ENCODE assay signal across 4 worm cellular contexts in the genomic region with DNA sequence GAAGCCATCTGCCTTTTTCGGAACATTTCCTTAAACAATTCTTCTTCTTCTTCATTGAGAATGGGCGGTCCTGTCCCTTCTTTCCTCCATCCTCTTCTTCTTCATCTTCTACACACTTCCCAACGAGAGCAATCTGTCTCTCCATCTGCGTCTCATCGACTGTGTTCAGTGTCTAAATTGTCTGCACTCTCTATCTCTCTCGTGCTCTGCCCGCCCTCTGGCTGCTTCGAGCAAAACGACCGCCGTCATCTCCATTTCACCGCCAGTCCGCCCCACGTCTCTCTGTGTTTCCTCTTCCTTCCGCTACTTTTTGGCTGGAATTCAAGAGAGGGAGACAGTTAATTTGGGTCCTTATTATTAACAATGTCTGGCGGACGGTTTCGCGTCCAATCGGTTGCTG.
TF ChIP-seq lines count a peak whose summit lies in the region.

No protein-coding gene starts in this region.

TF ChIP-seq in whole organism, L1 larva, 84 proteins besides CTCF, POLR2A, EP300 and RAD21 (continued from another document and continues in another):
- TF ChIP-seq irx-1 (tag; optimal IDR thresholded peaks at IDR 0.05; lab: Kevin White, UChicago) (no peak), elt-3 (tag; optimal IDR thresholded peaks at IDR 0.05; lab: Kevin White, UChicago) (no peak), snpc-4 (tag; optimal IDR thresholded peaks at IDR 0.05; lab: Kevin White, UChicago) (no peak), nhr-47 (tag; optimal IDR thresholded peaks at IDR 0.05; lab: Kevin White, UChicago) (peak; percentile 13), C04F5.9 (tag; optimal IDR thresholded peaks at IDR 0.05; lab: Kevin White, UChicago) (no peak), C16A3.4 (tag; optimal IDR thresholded peaks at IDR 0.05; lab: Kevin White, UChicago) (no peak), egl-27 (tag; optimal IDR thresholded peaks at IDR 0.05; lab: Kevin White, UChicago) (no peak), nhr-71 (tag; optimal IDR thresholded peaks at IDR 0.05; lab: Kevin White, UChicago) (peak; percentile 47), fkh-4 (tag; optimal IDR thresholded peaks at IDR 0.05; lab: Kevin White, UChicago; ENCODE audit: borderline replicate concordance) (no peak), ceh-8 (GFP tag; optimal IDR thresholded peaks at IDR 0.05; lab: Kevin White, UChicago) (no peak), nhr-77 (tag; optimal IDR thresholded peaks at IDR 0.05; lab: Kevin White, UChicago) (no peak), grh-1 (GFP tag; IDR thresholded peaks at IDR 0.05; lab: Robert Waterston, UW) (no peak), ces-1 (GFP tag; optimal IDR thresholded peaks at IDR 0.05; lab: Kevin White, UChicago) (no peak), elt-2 (tag; optimal IDR thresholded peaks at IDR 0.05; lab: Kevin White, UChicago) (no peak), mab-9 (GFP tag; IDR thresholded peaks at IDR 0.05; lab: Robert Waterston, UW) (no peak), aha-1 (tag; optimal IDR thresholded peaks at IDR 0.05; lab: Kevin White, UChicago) (no peak), nhr-28 (tag; optimal IDR thresholded peaks at IDR 0.05; lab: Kevin White, UChicago) (no peak), nhr-90 (tag; optimal IDR thresholded peaks at IDR 0.05; lab: Kevin White, UChicago; ENCODE audit: poor library complexity) (no peak), lin-14 (GFP tag; optimal IDR thresholded peaks at IDR 0.05; lab: Kevin White, UChicago) (peak; percentile 63), ztf-4 (tag; optimal IDR thresholded peaks at IDR 0.05; lab: Kevin White, UChicago) (no peak), nhr-84 (tag; optimal IDR thresholded peaks at IDR 0.05; lab: Kevin White, UChicago) (no peak), hpl-2 (GFP tag; optimal IDR thresholded peaks at IDR 0.05; lab: Kevin White, UChicago) (no peak), ztf-11 (tag; optimal IDR thresholded peaks at IDR 0.05; lab: Kevin White, UChicago) (no peak), alr-1 (tag; optimal IDR thresholded peaks at IDR 0.05; lab: Kevin White, UChicago; ENCODE audit: borderline replicate concordance) (no peak), ceh-88 (GFP tag; IDR thresholded peaks at IDR 0.05; lab: Robert Waterston, UW) (no peak), Y116A8C.19 (tag; optimal IDR thresholded peaks at IDR 0.05; lab: Kevin White, UChicago; ENCODE audit: borderline replicate concordance) (no peak), sox-4 (tag; optimal IDR thresholded peaks at IDR 0.05; lab: Kevin White, UChicago) (no peak), mep-1 (tag; optimal IDR thresholded peaks at IDR 0.05; lab: Kevin White, UChicago) (peak; percentile 2), skn-1 (tag; optimal IDR thresholded peaks at IDR 0.05; lab: Kevin White, UChicago) (no peak), lsy-2 (tag; optimal IDR thresholded peaks at IDR 0.05; lab: Kevin White, UChicago) (peak in 1 of 2 experiments; percentile 13), jun-1 (tag; optimal IDR thresholded peaks at IDR 0.05; lab: Kevin White, UChicago) (no peak), efl-3 (GFP tag; optimal IDR thresholded peaks at IDR 0.05; lab: Kevin White, UChicago) (no peak), fos-1 (tag; optimal IDR thresholded peaks at IDR 0.05; lab: Kevin White, UChicago) (no peak)

TF ChIP-seq in whole organism, L2 larva, 48 proteins besides CTCF, POLR2A, EP300 and RAD21 (continued from another document):
- TF ChIP-seq zag-1 (tag; optimal IDR thresholded peaks at IDR 0.05; lab: Kevin White, UChicago), result no peak
- no peak for TF ChIP-seq sma-3 (GFP tag; optimal IDR thresholded peaks at IDR 0.05; lab: Kevin White, UChicago)
- TF ChIP-seq unc-55 (GFP tag; optimal IDR thresholded peaks at IDR 0.05; lab: Kevin White, UChicago), result peak; percentile 40
- no peak for TF ChIP-seq blmp-1 (tag; optimal IDR thresholded peaks at IDR 0.05; lab: Kevin White, UChicago; ENCODE audit: insufficient read depth)
- TF ChIP-seq nhr-237 (tag; optimal IDR thresholded peaks at IDR 0.05; lab: Kevin White, UChicago), result no peak
- TF ChIP-seq alr-1 (tag; optimal IDR thresholded peaks at IDR 0.05; lab: Kevin White, UChicago), result no peak
- no peak for TF ChIP-seq mbf-1 (tag; optimal IDR thresholded peaks at IDR 0.05; lab: Kevin White, UChicago)
- TF ChIP-seq nhr-11 (tag; optimal IDR thresholded peaks at IDR 0.05; lab: Kevin White, UChicago), result no peak
- TF ChIP-seq ZK546.5 (tag; optimal IDR thresholded peaks at IDR 0.05; lab: Kevin White, UChicago), result no peak
- no peak for TF ChIP-seq snpc-4 (tag; optimal IDR thresholded peaks at IDR 0.05; lab: Kevin White, UChicago)

TF ChIP-seq in whole organism, L3 larva, 47 proteins besides CTCF, POLR2A, EP300 and RAD21 (continued from another document):
- TF ChIP-seq pha-4 (tag; optimal IDR thresholded peaks at IDR 0.05; lab: Kevin White, UChicago), result peak; percentile 19
- no peak for TF ChIP-seq nhr-11 (tag; optimal IDR thresholded peaks at IDR 0.05; lab: Kevin White, UChicago)
- TF ChIP-seq daf-12 (tag; optimal IDR thresholded peaks at IDR 0.05; lab: Kevin White, UChicago), result no peak
- TF ChIP-seq lin-39 (tag; optimal IDR thresholded peaks at IDR 0.05; lab: Kevin White, UChicago), result peak; percentile 57
- TF ChIP-seq ztf-11 (tag; optimal IDR thresholded peaks at IDR 0.05; lab: Kevin White, UChicago), result no peak
- no peak for TF ChIP-seq jun-1 (tag; optimal IDR thresholded peaks at IDR 0.05; lab: Kevin White, UChicago)
- TF ChIP-seq zag-1 (tag; optimal IDR thresholded peaks at IDR 0.05; lab: Kevin White, UChicago), result no peak
- TF ChIP-seq hmg-11 (tag; optimal IDR thresholded peaks at IDR 0.05; lab: Kevin White, UChicago), result peak; percentile 74
- TF ChIP-seq ceh-82 (tag; optimal IDR thresholded peaks at IDR 0.05; lab: Kevin White, UChicago), result no peak
- no peak for TF ChIP-seq elt-3 (tag; optimal IDR thresholded peaks at IDR 0.05; lab: Kevin White, UChicago)
- TF ChIP-seq ceh-16 (tag; optimal IDR thresholded peaks at IDR 0.05; lab: Kevin White, UChicago), result no peak
- no peak for TF ChIP-seq unc-39 (tag; optimal IDR thresholded peaks at IDR 0.05; lab: Kevin White, UChicago)
- TF ChIP-seq lsy-12 (tag; optimal IDR thresholded peaks at IDR 0.05; lab: Kevin White, UChicago), result no peak

TF ChIP-seq in whole organism, L4 larva, 104 proteins besides CTCF, POLR2A, EP300 and RAD21 (continued from another document):
- TF ChIP-seq mes-2 (tag; optimal IDR thresholded peaks at IDR 0.05; lab: Kevin White, UChicago; ENCODE audit: poor library complexity, severe bottlenecking) (no peak), ceh-20 (GFP tag; IDR thresholded peaks at IDR 0.05; lab: Robert Waterston, UW) (no peak), lir-3 (tag; optimal IDR thresholded peaks at IDR 0.05; lab: Kevin White, UChicago) (no peak), dve-1 (tag; optimal IDR thresholded peaks at IDR 0.05; lab: Kevin White, UChicago; ENCODE audit: insufficient read depth) (peak; percentile 9), Y105C5A.15 (GFP tag; IDR thresholded peaks at IDR 0.05; lab: Robert Waterston, UW) (no peak), ceh-44 (GFP tag; IDR thresholded peaks at IDR 0.05; lab: Robert Waterston, UW) (no peak), set-16 (GFP tag; IDR thresholded peaks at IDR 0.05; lab: Robert Waterston, UW) (peak; percentile 50), fos-1 (tag; optimal IDR thresholded peaks at IDR 0.05; lab: Kevin White, UChicago) (no peak), attf-4 (tag; optimal IDR thresholded peaks at IDR 0.05; lab: Kevin White, UChicago) (no peak), T20F7.1 (GFP tag; optimal IDR thresholded peaks at IDR 0.05; lab: Kevin White, UChicago) (no peak), ceh-28 (tag; optimal IDR thresholded peaks at IDR 0.05; lab: Kevin White, UChicago) (no peak), hlh-11 (tag; optimal IDR thresholded peaks at IDR 0.05; lab: Kevin White, UChicago) (no peak), hlh-30 (tag; optimal IDR thresholded peaks at IDR 0.05; lab: Kevin White, UChicago; ENCODE audit: insufficient read depth) (peak; percentile 1), ceh-62 (tag; optimal IDR thresholded peaks at IDR 0.05; lab: Kevin White, UChicago) (no peak), Y75B8A.6 (GFP tag; IDR thresholded peaks at IDR 0.05; lab: Robert Waterston, UW) (no peak), nhr-76 (tag; optimal IDR thresholded peaks at IDR 0.05; lab: Kevin White, UChicago) (no peak), ztf-7 (tag; optimal IDR thresholded peaks at IDR 0.05; lab: Kevin White, UChicago) (no peak), ama-1 (optimal IDR thresholded peaks at IDR 0.05; lab: Kevin White, UChicago) (peak; percentile 22), mep-1 (tag; optimal IDR thresholded peaks at IDR 0.05; lab: Kevin White, UChicago) (no peak), F10B5.3 (tag; optimal IDR thresholded peaks at IDR 0.05; lab: Kevin White, UChicago) (no peak), ztf-11 (tag; optimal IDR thresholded peaks at IDR 0.05; lab: Kevin White, UChicago) (no peak), mxl-2 (GFP tag; conservative IDR thresholded peaks at IDR 0.05; lab: Robert Waterston, UW) (no peak), ceh-32 (tag; optimal IDR thresholded peaks at IDR 0.05; lab: Kevin White, UChicago; ENCODE audit: poor library complexity) (no peak), mxl-3 (GFP tag; optimal IDR thresholded peaks at IDR 0.05; lab: Kevin White, UChicago) (peak; percentile 18), aha-1 (tag; lab: Kevin White, UChicago) (peak; percentile 79), dmd-6 (GFP tag; IDR thresholded peaks at IDR 0.05; lab: Robert Waterston, UW) (0 out of 2 replicates have a peak, but pooled peaks have one; percentile 13), spr-1 (tag; optimal IDR thresholded peaks at IDR 0.05; lab: Kevin White, UChicago) (no peak), lin-15B (tag; optimal IDR thresholded peaks at IDR 0.05; lab: Kevin White, UChicago) (no peak), daf-16 (GFP tag; optimal IDR thresholded peaks at IDR 0.05; lab: Kevin White, UChicago) (no peak), daf-16 (tag; optimal IDR thresholded peaks at IDR 0.05; lab: Kevin White, UChicago) (peak; percentile 16), madf-5 (GFP tag; IDR thresholded peaks at IDR 0.05; lab: Robert Waterston, UW) (no peak), rbr-2 (tag; optimal IDR thresholded peaks at IDR 0.05; lab: Kevin White, UChicago) (peak; percentile 15), lin-29 (GFP tag; IDR thresholded peaks at IDR 0.05; lab: Robert Waterston, UW) (no peak), ZK546.5 (tag; optimal IDR thresholded peaks at IDR 0.05; lab: Kevin White, UChicago) (no peak), nhr-102 (tag; optimal IDR thresholded peaks at IDR 0.05; lab: Kevin White, UChicago) (no peak), dpl-1 (GFP tag; optimal IDR thresholded peaks at IDR 0.05; lab: Kevin White, UChicago) (no peak), hmg-1.1 (GFP tag; IDR thresholded peaks at IDR 0.05; lab: Robert Waterston, UW) (peak; percentile 74), daf-19 (GFP tag; conservative IDR thresholded peaks at IDR 0.05; lab: Robert Waterston, UW) (no peak), mdl-1 (tag; optimal IDR thresholded peaks at IDR 0.05; lab: Kevin White, UChicago) (no peak)
TF ChIP-seq in whole organism, L4 larva: peak in this region for 10.
